Fruit fly (Drosophila melanogaster) whole organism: ENCODE results near the gene BI-1.

ENCODE experiments used
- CG8478 ChIP-seq: fragments of >200 bp; optimal IDR thresholded peaks from 2 replicates; lab custom pipeline; 2018; ENCODE audit warnings: inconsistent platforms
- EcR ChIP-seq, 2 experiments: fragments of >200 bp; optimal IDR thresholded peaks; 2 replicates each; lab custom pipeline; 2017; ENCODE audit warnings: missing biosample characterization in 2 of 2, missing genetic modification characterization in 2 of 2, missing genetic modification reagents in 2 of 2
- pan ChIP-seq: fragments of >200 bp; optimal IDR thresholded peaks from 2 replicates; lab custom pipeline; 2017
- psq ChIP-seq: fragments of >200 bp; optimal IDR thresholded peaks from 2 replicates; lab custom pipeline; 2017
- usp ChIP-seq: fragments of >200 bp; optimal IDR thresholded peaks from 2 replicates; lab custom pipeline; 2017; ENCODE audit warnings: missing biosample characterization, missing genetic modification characterization, mixed read lengths

DNA sequence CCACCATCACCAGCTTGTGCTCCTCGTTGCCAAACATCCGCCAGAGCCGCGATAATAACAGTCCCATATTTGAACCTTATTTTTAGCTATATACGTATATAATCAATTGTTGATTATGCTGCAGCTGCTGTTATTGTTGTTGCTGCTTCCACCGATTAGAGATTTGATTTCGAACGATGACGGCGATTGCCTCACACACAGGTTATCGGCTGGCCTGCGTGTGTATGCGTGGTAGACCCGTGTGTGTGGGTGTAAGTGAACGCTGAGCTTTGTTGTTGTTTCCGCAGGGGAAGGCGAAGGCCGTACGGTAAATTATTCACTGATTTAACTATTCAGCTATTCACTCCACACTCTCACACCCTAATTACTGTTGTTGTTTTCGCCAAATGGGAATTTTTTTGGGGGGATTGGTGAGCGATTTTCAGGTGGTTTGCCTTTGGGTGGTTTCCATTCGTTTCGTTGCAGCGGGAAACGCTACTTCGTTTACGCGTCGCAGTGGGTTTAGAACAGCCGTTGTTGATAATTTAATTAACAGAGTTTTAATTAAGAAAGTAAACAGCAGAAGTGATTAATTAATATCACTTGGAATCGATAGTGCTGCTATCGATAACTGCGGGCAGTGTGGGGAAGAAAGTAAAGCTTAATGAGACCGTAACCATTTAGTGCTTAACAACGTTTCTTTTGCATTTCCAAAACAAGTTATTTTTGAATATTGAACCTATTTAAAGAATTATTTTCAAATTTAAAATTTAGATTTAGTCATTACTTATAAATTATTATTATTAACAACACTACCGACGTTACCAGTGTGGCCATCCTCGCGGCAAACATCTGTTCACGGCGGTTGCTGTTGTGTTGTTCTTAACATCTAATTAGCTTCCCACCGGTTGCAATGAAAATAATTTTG is 9.3 kb downstream of the BI-1 start, which contains the start of the genes Arl5 and CG13671:
- no peak for TF ChIP-seq CG8478 (lab: Kevin White, UChicago)
- TF ChIP-seq usp (GFP tag; lab: Kevin White, UChicago), result no peak
- TF ChIP-seq psq (lab: Kevin White, UChicago), result no peak
- no peak for TF ChIP-seq pan (lab: Kevin White, UChicago)
- TF ChIP-seq EcR (GFP tag; optimal IDR thresholded peaks at IDR 0.05; lab: Kevin White, UChicago), result no peak
